Fruit fly (Drosophila melanogaster): ENCODE measurements around the gene Cpr92A.

- TF ChIP-seq CG8478 (optimal IDR thresholded peaks at IDR 0.05): no peak
- TF ChIP-seq CTCF (optimal IDR thresholded peaks at IDR 0.05): no peak
Measured at dm6 chr3R:19627792-19628522, 29.2 kb upstream of the Cpr92A start.
